Worm (Caenorhabditis elegans): Measurements from ENCODE around the gene T08G3.11.

The T08G3.11 gene

DNA sequence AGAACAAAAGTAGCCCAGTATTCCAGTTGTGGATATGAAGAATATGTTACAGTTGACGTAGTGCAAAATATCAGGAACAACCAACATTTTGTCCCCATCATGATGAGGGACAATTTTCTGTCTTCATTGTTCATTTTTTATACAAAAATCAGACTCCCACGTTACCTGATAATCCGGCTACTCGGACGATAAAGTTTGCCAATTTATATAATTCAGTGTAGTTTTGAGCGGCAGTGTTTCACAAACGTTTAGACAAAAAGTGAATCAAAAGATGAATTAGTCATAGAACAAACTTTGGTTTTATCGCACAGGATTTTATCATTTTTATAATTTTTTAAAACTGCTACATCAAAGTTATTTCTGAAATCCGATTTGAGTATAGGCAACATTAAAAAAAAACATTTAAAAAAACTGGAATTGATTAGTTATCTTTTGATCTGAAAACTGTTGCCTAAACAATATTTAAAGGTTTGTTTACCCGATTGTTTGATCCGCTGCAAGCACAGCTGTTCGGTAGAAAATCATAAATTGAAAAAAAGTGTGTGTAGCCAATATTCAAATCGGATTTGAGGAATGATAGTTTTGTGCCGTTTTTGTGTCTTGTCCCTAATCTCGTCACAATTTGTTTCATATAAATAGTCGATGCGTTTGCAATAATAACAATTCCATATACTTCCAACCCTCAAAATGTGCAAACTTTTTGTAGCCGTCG, 1.9 kb upstream of the T08G3.11 start, which contains the start of the genes F57E7.4 and spig-6:
Gene F57E7.4, minus strand, starts transcription at position 101 of the 712 bp plus-strand sequence.
Gene spig-6, plus strand, starts transcription at position 662 of the 712 bp plus-strand sequence.
- TF ChIP-seq unc-62 (GFP tag; optimal IDR thresholded peaks at IDR 0.05), result no peak

DNA sequence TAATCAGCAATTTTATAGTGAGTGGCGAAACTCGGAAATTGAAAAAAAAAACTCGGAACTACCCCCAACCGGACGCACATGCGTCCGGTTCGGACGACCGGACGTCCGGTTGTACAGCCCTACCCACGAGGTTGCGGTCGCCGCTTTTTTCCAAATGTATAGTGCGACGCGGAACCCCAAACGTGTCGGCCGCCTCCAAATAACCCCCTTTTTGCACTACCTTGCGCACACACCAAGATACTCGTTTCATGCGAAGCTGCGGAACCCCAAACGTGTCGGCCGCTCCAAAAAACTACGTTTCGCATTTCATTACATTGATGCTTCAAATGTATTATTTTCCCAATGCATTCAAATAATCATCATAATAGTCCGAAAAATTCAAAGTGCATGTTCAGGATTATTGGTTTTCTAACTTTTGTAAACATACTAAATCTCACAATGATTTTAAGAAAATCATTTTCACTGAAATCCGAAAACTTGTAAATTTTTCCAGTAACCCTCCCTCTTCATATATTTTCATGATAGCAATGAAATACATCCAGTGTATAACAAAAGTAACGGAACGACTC, 7.1 kb downstream of the T08G3.11 start, which contains the start of gene srw-35:
Gene srw-35, plus strand, starts transcription at position 519 of the 569 bp plus-strand sequence.
- no peak for TF ChIP-seq unc-62 (GFP tag; optimal IDR thresholded peaks at IDR 0.05)

DNA sequence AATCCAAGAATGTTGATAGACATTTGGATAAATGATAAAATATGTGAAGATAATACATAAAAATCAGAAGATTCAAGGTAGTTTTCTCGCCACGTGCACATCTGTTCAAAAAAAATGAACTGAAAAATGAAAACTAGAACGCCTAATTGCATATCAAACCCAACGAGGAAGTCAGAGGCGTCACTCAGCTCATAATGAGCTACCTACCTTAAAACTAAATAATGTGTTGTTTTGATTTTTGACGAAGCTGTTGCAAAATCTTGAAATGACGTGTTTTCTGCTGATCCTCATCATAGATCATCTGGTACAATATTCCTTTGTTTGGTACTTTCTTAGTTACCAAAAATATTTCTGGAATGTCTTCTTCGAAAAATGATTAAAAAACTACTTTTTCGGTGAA, 8.3 kb downstream of the T08G3.11 start, which contains the start of gene srh-138:
Gene srh-138, minus strand, starts transcription at position 101 of the 400 bp plus-strand sequence.
- TF ChIP-seq unc-62 (GFP tag; optimal IDR thresholded peaks at IDR 0.05), result no peak

DNA sequence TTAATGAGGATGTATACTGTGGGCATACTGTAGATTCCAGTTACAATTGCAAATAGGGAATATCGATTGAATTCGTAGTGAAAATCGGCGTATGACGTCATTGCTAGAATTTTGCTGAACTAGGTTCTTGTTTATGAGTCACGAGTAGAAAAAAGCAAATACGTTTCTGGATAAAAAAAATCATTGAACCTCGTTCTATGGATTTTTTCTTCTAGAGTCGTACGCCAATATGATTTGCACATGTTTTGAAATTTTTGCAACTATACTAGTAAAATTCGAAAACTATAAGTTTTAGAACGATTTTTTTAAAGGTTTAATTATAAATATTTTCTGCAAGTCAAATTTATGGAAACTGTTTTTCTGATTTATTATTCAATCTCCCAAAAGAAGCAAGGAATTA, 11.3 kb downstream of the T08G3.11 start, which contains the start of gene sru-44:
Gene sru-44, minus strand, starts transcription at position 101 of the 400 bp plus-strand sequence.
- no peak for TF ChIP-seq unc-62 (GFP tag; optimal IDR thresholded peaks at IDR 0.05)

DNA sequence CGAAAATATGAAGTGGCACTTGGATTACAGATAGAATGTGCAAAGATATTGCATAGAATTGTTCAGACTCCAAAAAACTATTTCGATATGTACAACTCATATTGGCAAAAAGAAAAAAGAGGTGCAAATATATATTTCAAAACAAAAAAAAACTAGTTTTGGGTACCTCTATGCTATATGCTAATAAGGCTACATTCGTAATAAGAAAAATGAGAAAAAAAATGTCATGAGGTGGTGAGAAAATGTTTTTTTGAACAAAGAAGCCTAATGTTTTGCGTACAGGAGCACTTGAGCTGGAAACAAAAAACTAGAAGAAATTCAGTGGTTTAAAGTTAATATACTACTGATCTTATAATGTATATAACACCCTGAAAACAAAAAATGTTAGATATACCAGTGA, 18.3 kb downstream of the T08G3.11 start, which contains the start of gene srh-142:
Gene srh-142, minus strand, starts transcription at position 101 of the 400 bp plus-strand sequence.
- TF ChIP-seq unc-62 (GFP tag; optimal IDR thresholded peaks at IDR 0.05), result no peak

DNA sequence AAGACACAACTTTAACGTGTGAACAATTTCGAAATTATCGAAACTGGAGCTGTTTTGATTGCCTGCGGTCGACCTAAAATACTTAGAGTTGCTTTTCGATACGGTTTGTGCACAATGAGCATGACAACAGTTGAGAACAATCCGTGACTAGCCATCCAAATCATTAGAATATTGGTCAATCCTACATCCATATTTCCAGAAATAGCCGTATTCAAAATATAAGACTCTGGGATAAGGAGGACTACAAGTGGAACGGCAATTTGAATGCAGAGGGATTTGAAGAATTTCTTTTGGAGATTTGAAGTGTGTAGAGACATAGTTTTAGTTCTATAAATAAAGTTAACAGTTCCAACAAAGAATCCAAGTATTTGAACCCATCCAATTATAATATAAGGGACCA, 19.8 kb downstream of the T08G3.11 start:
- no peak for TF ChIP-seq unc-62 (GFP tag; optimal IDR thresholded peaks at IDR 0.05)

DNA sequence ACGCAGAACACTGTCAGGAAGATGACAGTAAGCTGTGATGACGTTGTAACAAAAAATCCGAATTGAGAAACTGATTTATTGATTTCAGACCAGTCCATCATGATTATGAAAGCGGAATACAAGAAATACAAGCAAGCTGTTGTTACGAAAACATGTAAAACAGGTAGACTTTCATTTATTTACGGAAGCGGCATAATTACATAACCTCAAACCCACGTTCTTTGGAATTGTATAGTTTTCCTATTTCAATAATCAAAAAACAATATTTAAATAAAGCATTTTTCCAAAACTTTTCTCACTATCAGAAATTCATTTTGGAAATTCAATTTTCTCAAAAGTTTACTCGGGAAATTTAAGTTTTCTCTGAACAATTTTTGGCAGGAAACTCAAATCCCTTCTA, 20.5 kb downstream of the T08G3.11 start, which contains the start of gene str-15:
Gene str-15, minus strand, starts transcription at position 101 of the 400 bp plus-strand sequence.
- TF ChIP-seq unc-62 (GFP tag; optimal IDR thresholded peaks at IDR 0.05), result no peak

DNA sequence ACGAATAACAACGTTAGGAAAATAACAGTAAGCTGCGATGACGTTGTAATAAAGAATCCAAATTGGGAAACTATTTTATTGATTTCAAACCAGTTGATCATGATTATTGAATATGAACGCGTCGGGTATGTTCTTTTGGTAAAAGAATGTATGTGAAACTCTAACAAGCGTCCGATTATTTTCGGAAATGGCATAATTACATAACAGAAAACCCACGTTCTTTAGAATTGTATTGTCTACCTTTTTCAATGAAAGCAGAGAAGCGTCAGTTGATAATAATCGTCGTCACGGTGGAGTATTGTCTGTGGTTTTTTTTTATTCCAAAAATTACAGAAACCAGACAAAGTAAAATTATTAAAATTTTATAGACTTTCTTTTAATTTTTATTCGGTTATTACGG, 24.1 kb downstream of the T08G3.11 start, which contains the start of gene str-14:
Gene str-14, minus strand, starts transcription at position 101 of the 400 bp plus-strand sequence.
- TF ChIP-seq unc-62 (GFP tag; optimal IDR thresholded peaks at IDR 0.05), result no peak

DNA sequence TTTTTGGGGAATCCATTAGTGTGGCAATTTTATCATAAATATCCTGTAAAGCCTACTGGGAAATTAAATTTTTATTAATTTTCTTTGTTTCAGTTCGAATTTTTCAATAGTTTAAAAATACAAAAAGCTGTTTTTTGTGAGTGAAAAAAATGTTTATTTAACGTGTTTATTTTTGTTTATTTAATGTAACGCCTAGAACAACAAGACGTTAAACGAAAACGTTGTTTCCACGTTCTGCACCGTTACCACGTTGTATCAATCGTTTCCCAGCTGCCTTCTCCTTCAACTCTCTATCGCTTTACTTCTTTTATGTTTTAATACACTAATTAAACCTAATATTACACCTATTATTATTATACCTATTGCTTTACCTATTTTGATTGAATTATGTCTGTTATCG, 31.4 kb downstream of the T08G3.11 start, which contains the start of gene T08G3.13:
Gene T08G3.13, plus strand, starts transcription at position 301 of the 400 bp plus-strand sequence.
- no peak for TF ChIP-seq unc-62 (GFP tag; optimal IDR thresholded peaks at IDR 0.05)

DNA sequence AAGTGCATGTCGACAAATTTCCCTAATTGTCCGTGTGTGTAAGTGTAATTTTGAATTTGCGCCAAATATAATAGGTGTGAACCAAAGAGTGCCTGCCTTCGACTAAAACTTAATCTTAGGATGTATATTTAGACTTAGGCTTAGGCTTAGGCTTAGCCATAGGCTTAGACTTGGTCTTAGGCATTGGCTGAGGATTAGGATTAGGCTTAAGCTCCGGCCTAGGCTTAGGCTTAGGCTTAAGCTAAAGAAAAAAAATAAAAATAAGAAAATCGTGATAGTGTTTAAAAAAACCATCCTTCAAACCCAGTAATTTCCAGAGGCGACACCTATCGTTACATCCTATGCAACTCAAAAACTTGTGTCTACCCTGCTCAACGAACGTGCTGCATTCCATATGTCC, 33.0 kb downstream of the T08G3.11 start:
- no peak for TF ChIP-seq unc-62 (GFP tag; optimal IDR thresholded peaks at IDR 0.05)

DNA sequence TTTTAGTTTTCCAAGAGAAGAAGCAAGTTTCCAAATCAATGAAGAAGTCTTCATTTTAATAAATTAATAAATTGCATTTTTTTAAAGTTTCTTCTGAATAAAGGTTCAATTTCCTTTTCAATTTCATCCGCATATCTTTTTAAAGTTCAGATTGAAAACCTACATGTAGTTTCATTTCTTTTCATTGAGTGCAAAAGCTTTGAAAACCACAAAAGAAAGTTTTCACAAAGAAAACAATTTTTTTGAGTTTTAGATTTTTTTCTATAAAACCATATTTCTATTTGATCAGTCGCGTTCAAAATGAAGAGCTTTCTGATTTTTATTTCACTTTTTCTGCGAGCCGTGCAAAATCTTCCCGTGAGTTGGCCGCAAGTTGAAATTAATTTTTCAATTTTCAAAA, 33.5 kb downstream of the T08G3.11 start, which contains the start of gene T08G3.6:
Gene T08G3.6, plus strand, starts transcription at position 301 of the 400 bp plus-strand sequence.
- TF ChIP-seq unc-62 (GFP tag; optimal IDR thresholded peaks at IDR 0.05), result no peak

DNA sequence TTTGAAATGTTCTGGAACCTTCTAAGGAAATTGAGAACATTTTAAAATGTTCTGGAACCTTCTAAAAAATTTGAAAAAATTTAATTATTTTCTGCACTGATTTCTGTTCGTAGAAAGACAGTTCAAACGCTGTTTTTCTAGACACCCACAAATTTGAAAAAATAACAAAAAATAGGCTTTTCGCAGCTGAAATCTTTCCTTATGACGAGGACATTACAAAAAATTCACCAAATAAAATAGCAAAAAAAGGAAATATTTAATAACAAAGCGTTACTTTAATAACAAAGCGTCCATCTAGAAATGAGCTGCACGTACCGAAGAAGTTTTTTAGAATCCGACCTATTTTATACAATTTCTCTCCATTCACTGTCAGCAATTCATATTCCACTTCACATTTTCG, 35.5 kb downstream of the T08G3.11 start, which contains the start of gene srh-141:
Gene srh-141, plus strand, starts transcription at position 301 of the 400 bp plus-strand sequence.
- TF ChIP-seq unc-62 (GFP tag; optimal IDR thresholded peaks at IDR 0.05), result no peak

DNA sequence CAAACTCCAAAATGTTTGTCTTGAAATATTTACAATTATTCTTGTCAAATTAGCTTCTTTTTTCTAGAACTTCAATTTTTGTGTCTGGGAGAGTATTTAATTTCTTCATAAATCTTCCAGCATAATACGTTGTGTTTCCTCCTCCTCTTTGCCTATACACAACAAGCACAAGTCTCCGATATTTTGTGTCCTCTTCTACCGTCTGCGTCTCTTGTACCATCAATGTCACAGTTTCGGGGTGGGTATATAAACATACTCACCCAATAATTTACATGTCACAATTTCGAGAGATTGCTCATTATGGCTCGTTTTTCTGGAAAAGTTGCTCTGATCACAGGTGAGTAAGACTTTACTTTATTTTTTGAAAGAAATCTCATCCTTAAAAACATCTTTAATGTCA, 41.6 kb downstream of the T08G3.11 start, which contains the start of gene F26D2.15:
Gene F26D2.15, plus strand, starts transcription at position 301 of the 400 bp plus-strand sequence.
- no peak for TF ChIP-seq unc-62 (GFP tag; optimal IDR thresholded peaks at IDR 0.05)

DNA sequence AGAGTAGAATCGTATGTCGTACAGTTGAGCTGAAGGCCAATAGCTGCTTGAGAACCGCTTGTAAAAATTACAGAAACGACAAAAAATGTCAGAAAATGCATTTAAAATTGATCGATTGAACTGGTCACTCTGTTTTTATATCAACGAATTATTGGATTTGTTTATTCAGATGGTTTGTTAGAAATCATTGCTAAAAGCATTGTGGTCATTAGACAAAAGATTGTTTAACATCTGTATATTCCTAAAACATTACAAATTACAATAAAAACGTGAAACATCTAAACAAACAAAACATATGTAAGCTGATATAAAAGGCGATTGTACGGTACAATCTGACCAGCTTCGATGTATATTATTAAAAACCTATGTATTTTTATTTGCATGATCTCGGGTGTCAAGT, 43.7 kb downstream of the T08G3.11 start, which contains the start of the genes F26D2.13 and F26D2.14:
Gene F26D2.13, minus strand, starts transcription at position 101 of the 400 bp plus-strand sequence.
Gene F26D2.14, plus strand, starts transcription at position 346 of the 400 bp plus-strand sequence.
- TF ChIP-seq unc-62 (GFP tag; optimal IDR thresholded peaks at IDR 0.05), result no peak

DNA sequence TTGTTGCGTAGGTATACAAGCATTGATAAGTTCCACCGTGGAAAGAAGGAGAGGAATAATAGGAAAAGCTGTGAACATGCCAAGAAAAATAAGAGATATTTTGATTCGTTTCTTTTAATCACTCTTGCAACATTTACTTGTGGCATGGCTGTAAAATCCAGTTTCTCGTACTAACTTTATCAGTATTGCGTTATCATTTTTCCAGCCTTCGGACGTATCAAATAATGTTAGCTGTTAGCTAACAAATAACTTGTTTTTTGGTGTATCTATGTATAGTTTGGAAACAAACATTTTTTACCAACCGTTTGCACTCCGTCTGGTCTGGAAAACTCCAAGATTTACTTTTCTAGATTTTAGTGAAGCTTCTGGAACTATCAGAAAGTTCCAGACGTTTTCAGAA, 45.7 kb downstream of the T08G3.11 start, which contains the start of gene clec-234:
Gene clec-234, minus strand, starts transcription at position 101 of the 400 bp plus-strand sequence.
- TF ChIP-seq unc-62 (GFP tag; optimal IDR thresholded peaks at IDR 0.05), result no peak

DNA sequence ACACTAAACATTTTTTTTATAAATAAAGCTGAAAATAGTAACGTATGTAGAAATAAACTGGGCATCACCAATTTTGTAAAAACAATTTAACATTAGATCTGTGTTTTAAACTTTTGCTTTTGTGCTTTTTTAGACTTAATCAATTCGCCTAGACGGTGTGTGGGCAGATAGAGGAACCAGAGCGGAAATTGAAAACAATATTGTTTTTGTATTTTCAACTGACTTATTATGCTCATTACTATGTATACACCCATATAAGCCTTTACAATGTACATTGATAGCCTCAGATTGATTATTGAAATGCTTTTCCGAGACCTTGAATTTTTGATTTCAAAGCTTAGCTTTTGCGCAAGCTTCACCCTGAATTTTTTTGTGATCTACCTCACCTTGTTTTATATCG, 49.2 kb downstream of the T08G3.11 start, which contains the start of gene str-73:
Gene str-73, plus strand, starts transcription at position 301 of the 400 bp plus-strand sequence.
- no peak for TF ChIP-seq unc-62 (GFP tag; optimal IDR thresholded peaks at IDR 0.05)
